Fruit fly (Drosophila melanogaster): ENCODE data around the gene CG16704.

The CG16704 gene

DNA sequence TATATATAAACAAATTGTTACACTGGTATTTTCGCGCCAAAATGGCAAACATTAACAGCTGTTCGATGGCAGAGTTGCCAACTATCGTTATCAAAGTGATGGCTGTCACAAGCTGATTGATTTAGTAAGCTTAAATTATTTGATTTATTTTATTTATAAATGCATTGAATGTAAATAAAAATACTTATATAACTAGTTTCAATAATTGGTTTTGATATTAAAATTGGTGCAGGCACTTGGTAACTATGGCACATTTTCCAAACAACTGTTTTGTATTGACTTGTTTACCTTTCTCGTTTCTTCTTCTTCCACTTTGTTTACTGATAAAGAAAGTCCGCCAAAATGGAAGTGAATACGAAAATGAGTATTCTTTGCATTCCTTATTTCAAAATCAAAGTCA, 19.3 kb upstream of the CG16704 start, which contains the start of gene cutlet:
TSS of gene cutlet (minus strand) at position 84 of the 400 bp plus-strand sequence.
- no peak for TF ChIP-seq Dll (optimal IDR thresholded peaks at IDR 0.05)
- no peak for TF ChIP-seq usp (GFP tag; optimal IDR thresholded peaks at IDR 0.05)
- no peak for TF ChIP-seq pan (optimal IDR thresholded peaks at IDR 0.05)
- no peak for TF ChIP-seq EcR (GFP tag; optimal IDR thresholded peaks at IDR 0.05)
- TF ChIP-seq CG8478 (optimal IDR thresholded peaks at IDR 0.05) = no peak
- no peak for TF ChIP-seq psq (optimal IDR thresholded peaks at IDR 0.05)

DNA sequence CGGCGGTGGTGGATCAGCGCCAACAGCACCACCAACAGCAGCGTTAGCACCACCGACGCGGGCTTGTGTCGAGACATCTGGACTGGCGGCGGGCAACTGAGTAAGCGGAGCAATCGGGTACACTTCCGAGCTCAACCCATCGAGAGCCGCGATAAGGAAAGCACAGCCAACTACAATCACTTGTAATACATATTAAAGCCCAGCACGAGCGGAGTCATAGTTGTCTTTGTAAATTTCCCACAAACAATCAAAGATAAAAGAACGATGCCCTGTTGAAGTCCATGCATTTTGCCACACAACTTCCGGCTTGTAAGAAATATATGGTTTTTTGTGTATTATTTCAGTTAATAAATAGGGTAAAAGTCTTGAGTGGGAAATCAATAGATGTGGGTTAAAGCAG, 14.6 kb upstream of the CG16704 start, which contains the start of gene CG31777:
TSS of gene CG31777 (minus strand) at position 101 of the 400 bp plus-strand sequence.
- TF ChIP-seq psq (optimal IDR thresholded peaks at IDR 0.05) = no peak
- TF ChIP-seq Dll (optimal IDR thresholded peaks at IDR 0.05) = no peak
- no peak for TF ChIP-seq CG8478 (optimal IDR thresholded peaks at IDR 0.05)
- TF ChIP-seq EcR (GFP tag; optimal IDR thresholded peaks at IDR 0.05) = no peak
- no peak for TF ChIP-seq pan (optimal IDR thresholded peaks at IDR 0.05)
- TF ChIP-seq usp (GFP tag; optimal IDR thresholded peaks at IDR 0.05) = no peak

DNA sequence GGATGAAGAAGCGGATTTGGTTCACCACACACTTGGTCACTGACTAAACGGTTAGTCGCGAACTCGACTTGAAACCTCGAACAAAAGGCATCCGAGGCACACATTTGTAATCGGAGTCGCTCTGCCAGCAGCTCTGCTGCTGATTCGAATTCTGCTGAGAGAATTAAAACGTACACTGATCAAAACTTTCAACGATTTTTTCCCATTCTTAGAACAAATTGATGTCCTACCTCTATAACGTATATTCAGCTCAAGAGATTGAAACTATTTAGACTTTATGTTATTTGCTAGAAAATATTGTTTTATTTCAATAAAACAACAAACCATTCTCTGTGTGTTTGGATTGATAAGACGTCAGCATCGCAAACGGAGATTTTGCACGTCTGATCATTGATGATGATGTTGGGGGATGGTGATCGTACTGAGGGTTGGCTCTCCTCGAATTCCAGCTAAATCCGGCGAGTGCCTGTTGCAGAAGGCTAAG, 13.1 kb upstream of the CG16704 start, which contains the start of gene CG31778:
TSS of gene CG31778 (minus strand) at position 51 of the 484 bp plus-strand sequence.
- no peak for TF ChIP-seq pan (optimal IDR thresholded peaks at IDR 0.05)
- no peak for TF ChIP-seq psq (optimal IDR thresholded peaks at IDR 0.05)
- no peak for TF ChIP-seq Dll (optimal IDR thresholded peaks at IDR 0.05)
- no peak for TF ChIP-seq CG8478 (optimal IDR thresholded peaks at IDR 0.05)
- TF ChIP-seq usp (GFP tag; optimal IDR thresholded peaks at IDR 0.05) = no peak
- TF ChIP-seq EcR (GFP tag; optimal IDR thresholded peaks at IDR 0.05) = no peak

DNA sequence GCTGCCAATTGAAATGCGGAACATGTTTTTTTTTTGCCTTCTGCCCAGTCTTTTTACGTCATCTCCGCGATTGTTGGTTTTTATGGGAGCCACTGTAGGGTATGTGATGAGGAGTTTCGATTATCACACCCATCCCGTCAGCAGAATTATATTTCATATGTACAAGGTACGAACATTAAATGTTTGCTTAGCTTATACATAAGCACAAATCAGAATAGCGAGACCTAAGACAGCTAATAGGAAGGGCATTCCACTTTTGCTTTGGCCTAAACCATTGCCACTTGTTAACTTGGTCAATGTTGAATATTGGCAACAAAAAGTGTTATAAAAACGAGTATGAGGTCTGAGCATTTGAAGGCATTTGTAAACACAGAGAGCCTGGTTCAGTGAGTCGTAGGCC, 10.9 kb upstream of the CG16704 start, which contains the start of gene CG2816:
TSS of gene CG2816 (plus strand) at position 400 of the 400 bp plus-strand sequence.
- TF ChIP-seq psq (optimal IDR thresholded peaks at IDR 0.05) (no peak), CG8478 (optimal IDR thresholded peaks at IDR 0.05) (no peak), usp (GFP tag; optimal IDR thresholded peaks at IDR 0.05) (no peak), EcR (GFP tag; optimal IDR thresholded peaks at IDR 0.05) (no peak), Dll (optimal IDR thresholded peaks at IDR 0.05) (no peak), pan (optimal IDR thresholded peaks at IDR 0.05) (no peak)

DNA sequence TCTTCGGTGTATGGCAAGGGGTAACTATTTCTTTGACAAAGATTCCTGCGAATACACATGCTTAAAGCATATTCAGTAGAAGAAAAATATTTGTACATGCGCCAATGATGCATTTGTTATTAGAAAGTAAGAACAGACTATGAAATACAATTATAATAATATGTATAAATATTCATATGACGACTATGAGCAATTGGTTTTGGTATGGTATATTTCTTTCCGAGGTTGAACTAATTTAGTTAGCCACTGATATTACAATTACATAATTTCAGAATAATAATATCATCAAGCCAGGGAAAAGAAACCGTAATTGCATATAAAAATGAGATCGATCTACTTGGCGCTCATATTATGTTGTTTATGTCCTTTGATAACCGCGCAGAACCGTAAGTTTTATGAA, 9.1 kb upstream of the CG16704 start, which contains the start of gene CG43145:
TSS of gene CG43145 (plus strand) at position 301 of the 400 bp plus-strand sequence.
- TF ChIP-seq EcR (GFP tag; optimal IDR thresholded peaks at IDR 0.05) (no peak), Dll (optimal IDR thresholded peaks at IDR 0.05) (no peak), psq (optimal IDR thresholded peaks at IDR 0.05) (no peak)

DNA sequence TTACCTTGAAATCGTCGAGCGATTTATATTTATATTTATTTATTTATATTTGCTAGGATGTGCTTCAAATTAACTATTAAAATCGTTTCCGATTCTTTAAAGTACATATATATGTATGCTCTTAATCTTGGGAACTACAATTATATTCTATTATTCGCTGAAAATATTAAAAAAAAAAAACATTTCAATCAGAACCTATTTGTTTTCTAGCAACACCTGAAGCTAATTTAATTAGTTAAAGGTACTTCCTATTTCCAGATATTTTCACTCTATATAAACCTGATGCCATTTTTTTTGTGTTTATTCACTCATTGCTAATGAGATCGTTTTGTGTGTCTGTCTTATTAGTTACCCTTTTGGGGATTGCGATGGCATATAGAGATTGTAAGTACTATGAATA, 8.6 kb upstream of the CG16704 start, which contains the start of gene CG42467:
TSS of gene CG42467 (plus strand) at position 301 of the 400 bp plus-strand sequence.
- TF ChIP-seq EcR (GFP tag; optimal IDR thresholded peaks at IDR 0.05) (no peak), psq (optimal IDR thresholded peaks at IDR 0.05) (no peak), usp (GFP tag; optimal IDR thresholded peaks at IDR 0.05) (no peak)

DNA sequence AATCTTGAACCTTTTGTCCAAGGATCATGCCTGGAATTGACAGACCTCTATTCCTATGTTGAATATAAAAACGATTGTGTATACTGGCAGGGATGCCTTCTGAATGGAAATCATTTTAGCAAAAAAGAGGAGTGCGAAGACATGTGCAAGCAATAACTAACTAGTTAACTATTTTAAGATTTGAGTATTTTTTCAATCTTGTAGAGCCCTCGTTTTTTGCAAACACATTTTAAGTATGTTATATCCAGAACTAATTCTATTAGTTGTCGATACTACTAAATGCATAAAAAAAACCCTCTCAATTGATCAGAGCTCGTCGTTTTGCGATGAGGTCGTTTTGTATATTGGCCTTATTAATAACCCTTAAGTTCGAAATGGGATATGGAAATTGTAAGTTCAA, 8.0 kb upstream of the CG16704 start, which contains the start of gene Sfp24C1:
TSS of gene Sfp24C1 (plus strand) at position 301 of the 400 bp plus-strand sequence.
- TF ChIP-seq psq (optimal IDR thresholded peaks at IDR 0.05) (no peak), CG8478 (optimal IDR thresholded peaks at IDR 0.05) (no peak), pan (optimal IDR thresholded peaks at IDR 0.05) (no peak), EcR (GFP tag; optimal IDR thresholded peaks at IDR 0.05) (no peak), usp (GFP tag; optimal IDR thresholded peaks at IDR 0.05) (no peak), Dll (optimal IDR thresholded peaks at IDR 0.05) (no peak)

DNA sequence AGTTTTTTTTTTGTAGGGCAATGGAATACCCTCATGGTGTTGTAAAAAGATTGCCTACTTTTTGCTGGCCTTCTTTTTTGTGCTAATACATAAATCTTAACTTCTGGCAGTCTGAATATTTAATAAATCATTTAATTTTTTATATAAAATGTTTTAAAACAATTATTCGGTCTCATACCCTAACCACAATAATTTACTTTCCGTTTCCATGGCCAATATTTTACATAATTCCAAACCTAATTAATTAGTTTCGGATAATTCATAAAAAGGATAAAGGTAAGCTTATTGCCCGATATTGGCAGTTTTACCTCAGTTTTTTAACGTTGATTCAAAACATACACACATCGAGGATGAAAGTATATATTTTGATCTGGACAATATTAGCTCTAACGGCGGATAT, 7.5 kb upstream of the CG16704 start, which contains the start of gene CG42465:
TSS of gene CG42465 (plus strand) at position 301 of the 400 bp plus-strand sequence.
- TF ChIP-seq psq (optimal IDR thresholded peaks at IDR 0.05) = no peak
- no peak for TF ChIP-seq Dll (optimal IDR thresholded peaks at IDR 0.05)
- no peak for TF ChIP-seq EcR (GFP tag; optimal IDR thresholded peaks at IDR 0.05)
- no peak for TF ChIP-seq CG8478 (optimal IDR thresholded peaks at IDR 0.05)
- TF ChIP-seq pan (optimal IDR thresholded peaks at IDR 0.05) = no peak
- TF ChIP-seq usp (GFP tag; optimal IDR thresholded peaks at IDR 0.05) = no peak

DNA sequence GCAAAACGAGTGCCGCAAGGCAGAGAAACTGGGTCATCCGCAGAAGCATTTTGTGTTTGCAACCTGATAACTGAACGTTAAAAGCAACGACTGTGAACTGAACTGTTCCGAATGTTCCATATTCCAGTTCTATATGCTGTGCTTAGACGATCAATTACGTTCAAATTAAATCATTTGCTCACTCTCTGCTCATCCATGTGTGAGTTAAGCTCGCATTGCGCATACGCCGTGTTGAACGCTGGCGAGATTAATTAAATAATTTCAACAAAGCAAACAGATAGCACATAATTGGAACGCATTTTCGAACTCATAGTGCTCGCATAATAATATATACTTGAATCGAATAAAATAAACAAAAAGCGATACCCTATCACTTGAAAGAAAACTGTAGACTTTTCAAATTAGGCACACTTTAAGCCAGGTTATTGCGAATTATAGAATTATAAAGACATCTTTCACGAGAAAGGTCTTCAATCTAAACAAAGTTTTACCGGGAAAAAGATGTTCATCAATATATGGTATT, 6.7 kb upstream of the CG16704 start, which contains the start of the genes CG10031 and CG42464:
TSS of gene CG10031 (minus strand) at position 101 of the 523 bp plus-strand sequence.
TSS of gene CG42464 (plus strand) at position 473 of the 523 bp plus-strand sequence.
- TF ChIP-seq EcR (GFP tag; optimal IDR thresholded peaks at IDR 0.05) (no peak), psq (optimal IDR thresholded peaks at IDR 0.05) (no peak), Dll (optimal IDR thresholded peaks at IDR 0.05) (no peak), usp (GFP tag; optimal IDR thresholded peaks at IDR 0.05) (no peak), CG8478 (optimal IDR thresholded peaks at IDR 0.05) (no peak), pan (optimal IDR thresholded peaks at IDR 0.05) (no peak)

DNA sequence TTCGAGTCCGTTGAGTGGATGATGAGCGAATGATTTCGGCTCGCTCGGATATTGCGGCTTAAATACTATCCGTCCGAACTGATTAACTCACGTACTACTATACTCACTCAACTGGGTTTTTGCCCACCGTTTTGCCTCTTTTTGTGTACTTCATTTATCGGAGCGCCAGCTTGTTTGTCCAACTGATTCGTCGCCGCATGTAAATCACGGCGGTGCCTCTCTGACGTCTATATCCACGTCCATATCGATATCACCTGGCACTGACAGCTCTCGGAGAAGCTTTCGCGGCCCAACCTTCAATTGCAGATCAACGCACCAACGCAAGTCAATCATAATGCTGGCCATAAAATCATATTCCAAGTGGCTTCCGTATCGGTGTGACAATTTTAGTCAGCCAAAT, 5.4 kb upstream of the CG16704 start, which contains the start of gene CG3604:
TSS of gene CG3604 (minus strand) at position 101 of the 400 bp plus-strand sequence.
- no peak for TF ChIP-seq usp (GFP tag; optimal IDR thresholded peaks at IDR 0.05)
- no peak for TF ChIP-seq CG8478 (optimal IDR thresholded peaks at IDR 0.05)
- no peak for TF ChIP-seq EcR (GFP tag; optimal IDR thresholded peaks at IDR 0.05)
- no peak for TF ChIP-seq pan (optimal IDR thresholded peaks at IDR 0.05)
- TF ChIP-seq Dll (optimal IDR thresholded peaks at IDR 0.05) = no peak
- no peak for TF ChIP-seq psq (optimal IDR thresholded peaks at IDR 0.05)

DNA sequence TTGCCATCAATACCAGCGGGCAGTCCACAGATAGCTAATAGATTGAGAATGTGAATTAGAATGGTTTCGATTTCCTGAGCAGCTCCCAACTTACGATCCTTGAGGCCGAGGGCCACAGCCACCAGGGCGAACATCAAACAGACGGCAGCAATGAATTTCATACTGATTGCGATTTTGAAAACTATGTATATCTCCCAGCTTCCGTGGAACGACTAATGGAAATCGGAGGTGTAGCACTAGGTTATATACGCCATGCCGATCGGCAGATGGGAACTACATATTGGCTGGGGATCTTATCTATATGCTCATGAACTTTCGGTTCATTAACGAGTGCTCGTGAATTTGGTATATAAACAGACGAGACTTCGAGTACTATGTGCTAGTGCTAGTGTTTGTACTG, 4.1 kb upstream of the CG16704 start, which contains the start of gene IM33:
TSS of gene IM33 (minus strand) at position 221 of the 400 bp plus-strand sequence.
- TF ChIP-seq Dll (optimal IDR thresholded peaks at IDR 0.05) (no peak), psq (optimal IDR thresholded peaks at IDR 0.05) (no peak), CG8478 (optimal IDR thresholded peaks at IDR 0.05) (no peak), pan (optimal IDR thresholded peaks at IDR 0.05) (no peak), EcR (GFP tag; optimal IDR thresholded peaks at IDR 0.05) (no peak), usp (GFP tag; optimal IDR thresholded peaks at IDR 0.05) (no peak)

DNA sequence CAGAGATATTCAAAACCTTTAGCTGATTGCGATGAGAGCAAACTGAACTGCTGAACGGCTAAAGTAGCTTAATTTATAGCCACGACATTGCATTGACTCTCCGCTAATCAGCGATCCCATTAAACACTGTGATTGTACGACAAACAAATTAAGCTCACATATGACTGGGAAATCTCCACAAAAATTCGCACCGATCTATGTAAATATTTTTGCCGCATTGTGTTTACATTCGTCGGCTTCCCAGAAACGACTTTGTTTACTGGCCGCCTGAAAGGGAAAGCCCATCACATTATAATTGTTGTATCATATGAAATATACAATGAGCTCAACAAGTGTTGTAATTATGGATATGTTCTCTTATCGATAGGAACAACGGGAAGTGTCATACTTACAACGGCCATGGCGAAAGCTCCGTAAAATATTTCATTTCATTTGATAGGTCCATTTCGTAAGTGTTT, 3.0 kb upstream of the CG16704 start, which contains the start of gene CG16713:
TSS of gene CG16713 (minus strand) at position 51 of the 458 bp plus-strand sequence.
- TF ChIP-seq psq (optimal IDR thresholded peaks at IDR 0.05) (no peak), CG8478 (optimal IDR thresholded peaks at IDR 0.05) (no peak), usp (GFP tag; optimal IDR thresholded peaks at IDR 0.05) (no peak)

Data from whole organism.